Worm (Caenorhabditis elegans) whole organism, L2 larva: ENCODE data around the gene txt-1.

Source experiments
- aly-2 ChIP-seq: fragments of 150-350 bp; optimal IDR thresholded peaks from 2 replicates; lab custom pipeline; 2014; ENCODE audit warnings: missing biosample characterization, missing genetic modification characterization
- egl-27 ChIP-seq: sonication (generic microtip); optimal IDR thresholded peaks from 3 replicates; lab custom pipeline; 2017; ENCODE audit warnings: missing biosample characterization, missing genetic modification reagents, missing genetic modification characterization
- fos-1 ChIP-seq: fragments of 150-350 bp; optimal IDR thresholded peaks from 2 replicates; lab custom pipeline; 2014; ENCODE audit warnings: missing biosample characterization, missing genetic modification characterization
- mdl-1 ChIP-seq, 2 experiments: fragments of 150-350 bp in 1 of 2; sonication (generic microtip) in 1 of 2; optimal IDR thresholded peaks; 2 replicates each; lab custom pipeline; 2017; ENCODE audit warnings: missing biosample characterization in 2 of 2, missing genetic modification characterization in 2 of 2
- nhr-12 ChIP-seq: fragments of 150-350 bp; optimal IDR thresholded peaks from 2 replicates; lab custom pipeline; 2014; ENCODE audit warnings: missing biosample characterization, missing genetic modification characterization
- nhr-237 ChIP-seq: fragments of 150-350 bp; optimal IDR thresholded peaks from 2 replicates; lab custom pipeline; 2014; ENCODE audit warnings: missing biosample characterization, missing genetic modification characterization
- nhr-77 ChIP-seq: fragments of 150-350 bp; optimal IDR thresholded peaks from 2 replicates; lab custom pipeline; 2014; ENCODE audit warnings: missing biosample characterization, missing genetic modification characterization
- sem-4 ChIP-seq: fragments of 150-350 bp; optimal IDR thresholded peaks from 2 replicates; lab custom pipeline; 2014; ENCODE audit warnings: missing biosample characterization, missing genetic modification reagents, missing genetic modification characterization
- unc-39 ChIP-seq: fragments of 150-350 bp; optimal IDR thresholded peaks from 2 replicates; lab custom pipeline; 2014; ENCODE audit warnings: missing biosample characterization, missing genetic modification characterization
- unc-55 ChIP-seq: fragments of 150-350 bp; sonication (generic microtip); optimal IDR thresholded peaks from 3 replicates; lab custom pipeline; 2014; ENCODE audit warnings: missing biosample characterization, missing genetic modification reagents, missing genetic modification characterization

DNA sequence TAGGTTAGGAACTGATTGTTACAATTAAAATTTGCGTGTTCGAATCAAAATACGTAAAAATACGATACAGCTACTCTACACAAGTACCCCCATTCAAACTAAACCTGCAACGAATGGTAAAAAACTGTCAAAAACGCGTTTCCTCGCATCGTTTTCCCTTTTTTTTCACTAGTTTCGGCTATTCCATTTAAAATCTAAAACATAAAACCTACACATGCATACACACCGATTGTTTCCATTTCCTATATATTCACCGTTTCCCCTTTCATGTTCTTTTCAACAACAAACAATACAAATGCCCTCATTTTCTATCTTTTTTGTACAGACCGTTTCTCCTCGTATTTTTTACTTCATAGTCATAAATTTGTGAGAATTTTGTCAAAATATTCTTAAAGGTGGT, 37.2 kb upstream of the txt-1 start:
- TF ChIP-seq unc-39 (tag; lab: Kevin White, UChicago) (no peak), nhr-237 (tag; lab: Kevin White, UChicago) (no peak), fos-1 (no peak), nhr-77 (tag; lab: Kevin White, UChicago) (no peak), sem-4 (no peak), aly-2 (tag; lab: Kevin White, UChicago) (no peak), unc-55 (GFP tag; lab: Kevin White, UChicago) (no peak), nhr-12 (no peak), mdl-1 (tag; optimal IDR thresholded peaks at IDR 0.05; lab: Kevin White, UChicago) (no peak), egl-27 (no peak)
